Fruit fly (Drosophila melanogaster) whole organism, embryonic: ENCODE measurements around the gene CG12608.

ENCODE experiments used
- ATbp ChIP-seq: fragments of 200-800 bp; sonication (Bioruptor generic); optimal IDR thresholded peaks from 2 replicates; lab custom pipeline; 2017; ENCODE audit warnings: missing biosample characterization, mild to moderate bottlenecking, missing genetic modification characterization, missing genetic modification reagents
- Adf1 ChIP-seq: fragments of 200-800 bp; sonication (Bioruptor generic); IDR thresholded peaks from 2 replicates; pipeline ENCODE4 v1.3.6; 2022; ENCODE audit warnings: missing biosample characterization, missing genetic modification characterization
- Aef1 ChIP-seq: fragments of 200-800 bp; sonication (Bioruptor generic); IDR thresholded peaks from 3 replicates; pipeline ENCODE4 v1.3.6; 2022; ENCODE audit warnings: missing biosample characterization, missing genetic modification characterization
- Blimp-1 ChIP-seq: fragments of 200-800 bp; sonication (Bioruptor generic); optimal IDR thresholded peaks from 3 replicates; lab custom pipeline; 2018; ENCODE audit warnings: missing biosample characterization, missing genetic modification characterization, mild to moderate bottlenecking, moderate library complexity, missing genetic modification reagents
- CG10267 ChIP-seq: fragments of 200-800 bp; sonication (Bioruptor generic); optimal IDR thresholded peaks from 2 replicates; lab custom pipeline; 2018; ENCODE audit warnings: missing biosample characterization, mild to moderate bottlenecking, missing genetic modification characterization, moderate library complexity
- CG10979 ChIP-seq: fragments of 200-800 bp; sonication (Bioruptor generic); optimal IDR thresholded peaks from 2 replicates; lab custom pipeline; 2018; ENCODE audit warnings: missing biosample characterization, mild to moderate bottlenecking, missing genetic modification characterization, moderate library complexity
- CG11696 ChIP-seq: fragments of 200-800 bp; sonication (Bioruptor generic); IDR thresholded peaks from 2 replicates; pipeline ENCODE4 v1.3.6; 2022; ENCODE audit warnings: missing biosample characterization, missing genetic modification characterization
- CG12391 ChIP-seq: fragments of 200-800 bp; sonication (Bioruptor generic); optimal IDR thresholded peaks from 3 replicates; lab custom pipeline; 2018; ENCODE audit warnings: missing biosample characterization, mild to moderate bottlenecking, missing genetic modification characterization, moderate library complexity
- CG13624 ChIP-seq: fragments of 200-800 bp; sonication (Bioruptor generic); optimal IDR thresholded peaks from 2 replicates; lab custom pipeline; 2016; ENCODE audit warnings: missing biosample characterization, missing genetic modification characterization
- CG15269 ChIP-seq: fragments of 200-800 bp; sonication (Bioruptor generic); optimal IDR thresholded peaks from 2 replicates; lab custom pipeline; 2018; ENCODE audit warnings: missing biosample characterization, mild to moderate bottlenecking, missing genetic modification characterization, moderate library complexity
- CG17186 ChIP-seq: fragments of 200-800 bp; sonication (Bioruptor generic); optimal IDR thresholded peaks from 3 replicates; lab custom pipeline; 2017; ENCODE audit warnings: missing biosample characterization, missing genetic modification reagents, missing genetic modification characterization
- CG17359 ChIP-seq: fragments of 200-800 bp; sonication (Bioruptor generic); optimal IDR thresholded peaks from 3 replicates; lab custom pipeline; 2018; ENCODE audit warnings: missing biosample characterization, mild to moderate bottlenecking, missing genetic modification characterization, moderate library complexity
- CG17829 ChIP-seq: fragments of 200-800 bp; optimal IDR thresholded peaks from 2 replicates; lab custom pipeline; 2019; ENCODE audit warnings: missing biosample characterization, mild to moderate bottlenecking, missing genetic modification characterization, moderate library complexity
- CG18262 ChIP-seq: fragments of 200-800 bp; optimal IDR thresholded peaks from 3 replicates; lab custom pipeline; 2019; ENCODE audit warnings: missing biosample characterization, mild to moderate bottlenecking, missing genetic modification characterization, moderate library complexity
- CG2199 ChIP-seq: fragments of 200-800 bp; sonication (Bioruptor generic); IDR thresholded peaks from 3 replicates; pipeline ENCODE4 v1.3.6; 2022; ENCODE audit warnings: missing biosample characterization, missing genetic modification characterization
- CG2678 ChIP-seq: fragments of 200-800 bp; sonication (Bioruptor generic); optimal IDR thresholded peaks from 3 replicates; lab custom pipeline; 2019; ENCODE audit warnings: missing biosample characterization, mild to moderate bottlenecking, missing genetic modification characterization, moderate library complexity
- CG30403 ChIP-seq: fragments of 200-800 bp; sonication (Bioruptor generic); optimal IDR thresholded peaks from 3 replicates; lab custom pipeline; 2016; ENCODE audit warnings: missing biosample characterization, missing genetic modification characterization
- CG31441 ChIP-seq: fragments of 200-800 bp; sonication (Bioruptor generic); IDR thresholded peaks from 2 replicates; pipeline ENCODE4 v1.3.6; 2022; ENCODE audit warnings: missing biosample characterization, missing genetic modification characterization
- CG3726 ChIP-seq: fragments of 200-800 bp; sonication (Bioruptor generic); IDR thresholded peaks from 3 replicates; pipeline ENCODE4, ENCODE4 v1.3.6; 2022; ENCODE audit warnings: missing biosample characterization, missing genetic modification characterization
- CG4360 ChIP-seq: fragments of 200-800 bp; sonication (Bioruptor generic); IDR thresholded peaks from 2 replicates; pipeline ENCODE4 v1.3.6; 2022; ENCODE audit warnings: missing biosample characterization, missing genetic modification characterization
- CG4820 ChIP-seq: fragments of 200-800 bp; sonication (Bioruptor generic); optimal IDR thresholded peaks from 3 replicates; lab custom pipeline; 2016; ENCODE audit warnings: missing biosample characterization, missing genetic modification characterization
- CG5245 ChIP-seq: fragments of 200-800 bp; sonication (Bioruptor generic); optimal IDR thresholded peaks from 3 replicates; lab custom pipeline; 2016; ENCODE audit warnings: missing biosample characterization, missing genetic modification characterization
- CG7839 ChIP-seq: fragments of 200-800 bp; sonication (Bioruptor generic); optimal IDR thresholded peaks from 3 replicates; lab custom pipeline; 2018; ENCODE audit warnings: missing biosample characterization, mild to moderate bottlenecking, missing genetic modification characterization, moderate library complexity
- CG8388 ChIP-seq: fragments of 200-800 bp; sonication (Bioruptor generic); optimal IDR thresholded peaks from 2 replicates; lab custom pipeline; 2019; ENCODE audit warnings: missing biosample characterization, mild to moderate bottlenecking, missing genetic modification characterization, moderate library complexity
- CG9727 ChIP-seq: fragments of 200-800 bp; sonication (Bioruptor generic); optimal IDR thresholded peaks from 3 replicates; lab custom pipeline; 2017; ENCODE audit warnings: missing biosample characterization, mild to moderate bottlenecking, missing genetic modification characterization
- D ChIP-seq, 2 experiments: fragments of 200-800 bp in 1 of 2; fragments of >200 bp in 1 of 2; sonication (Bioruptor generic) in 1 of 2; optimal IDR thresholded peaks; 2 replicates in 1 of 2; 3 replicates in 1 of 2; lab custom pipeline; 2017; ENCODE audit warnings: mild to moderate bottlenecking in 1 of 2, missing biosample characterization in 1 of 2, missing genetic modification characterization in 1 of 2, missing genetic modification reagents in 1 of 2
- Dref ChIP-seq: fragments of 200-800 bp; sonication (Bioruptor generic); IDR thresholded peaks from 2 replicates; pipeline ENCODE4 v1.3.6; 2022; ENCODE audit warnings: missing biosample characterization, missing genetic modification characterization
- Ets65A ChIP-seq: fragments of 200-800 bp; sonication (Bioruptor generic); peaks from one replicate; lab custom pipeline; 2016; ENCODE audit warnings: missing biosample characterization, missing genetic modification characterization
- Hr51 ChIP-seq, 2 experiments: fragments of 200-800 bp; sonication (Bioruptor generic); optimal IDR thresholded peaks; 2 replicates in 1 of 2; 3 replicates in 1 of 2; lab custom pipeline; 2016 to 2018; ENCODE audit warnings: missing biosample characterization in 2 of 2, missing genetic modification characterization in 2 of 2, mild to moderate bottlenecking in 1 of 2, moderate library complexity in 1 of 2
- Lhr ChIP-seq: fragments of 200-800 bp; sonication (Bioruptor generic); optimal IDR thresholded peaks from 3 replicates; lab custom pipeline; 2017; ENCODE audit warnings: mild to moderate bottlenecking, missing biosample characterization, missing genetic modification reagents, missing genetic modification characterization
- Oli ChIP-seq: fragments of 200-800 bp; sonication (Bioruptor generic); optimal IDR thresholded peaks from 2 replicates; lab custom pipeline; 2018; ENCODE audit warnings: missing biosample characterization, mild to moderate bottlenecking, missing genetic modification characterization, moderate library complexity
- Sox100B ChIP-seq: fragments of 200-800 bp; sonication (Bioruptor generic); optimal IDR thresholded peaks from 3 replicates; lab custom pipeline; 2018; ENCODE audit warnings: missing biosample characterization, mild to moderate bottlenecking, missing genetic modification characterization
- Spps ChIP-seq: fragments of 200-800 bp; sonication (Bioruptor generic); optimal IDR thresholded peaks from 2 replicates; lab custom pipeline; 2018; ENCODE audit warnings: missing biosample characterization, mild to moderate bottlenecking, missing genetic modification characterization
- Tbp ChIP-seq: fragments of >200 bp; optimal IDR thresholded peaks from 2 replicates; lab custom pipeline; 2018; ENCODE audit warnings: missing biosample characterization, missing genetic modification characterization
- bsh ChIP-seq, 2 experiments: fragments of 200-800 bp; sonication (Bioruptor generic); optimal IDR thresholded peaks; 2 replicates each; lab custom pipeline; 2017 to 2018; ENCODE audit warnings: mild to moderate bottlenecking in 2 of 2, missing biosample characterization in 2 of 2, missing genetic modification characterization in 2 of 2, moderate library complexity in 1 of 2
- dmrt11E ChIP-seq: fragments of 200-800 bp; sonication (Bioruptor generic); optimal IDR thresholded peaks from 3 replicates; lab custom pipeline; 2018; ENCODE audit warnings: missing biosample characterization, mild to moderate bottlenecking, missing genetic modification characterization, moderate library complexity
- dmrt99B ChIP-seq: fragments of 200-800 bp; sonication (Bioruptor generic); optimal IDR thresholded peaks from 2 replicates; lab custom pipeline; 2018; ENCODE audit warnings: missing biosample characterization, mild to moderate bottlenecking, missing genetic modification characterization, moderate library complexity
- fd96Cb ChIP-seq: fragments of 200-800 bp; sonication (Bioruptor generic); optimal IDR thresholded peaks from 2 replicates; lab custom pipeline; 2018; ENCODE audit warnings: missing biosample characterization, mild to moderate bottlenecking, missing genetic modification characterization, moderate library complexity
- gem ChIP-seq: fragments of 200-800 bp; sonication (Bioruptor generic); optimal IDR thresholded peaks from 2 replicates; lab custom pipeline; 2019; ENCODE audit warnings: missing biosample characterization, mild to moderate bottlenecking, missing genetic modification characterization, moderate library complexity
- grau ChIP-seq: fragments of 200-800 bp; optimal IDR thresholded peaks from 3 replicates; lab custom pipeline; 2019; ENCODE audit warnings: missing biosample characterization, mild to moderate bottlenecking, missing genetic modification characterization, moderate library complexity
- nerfin-1 ChIP-seq: fragments of 200-800 bp; sonication (Bioruptor generic); optimal IDR thresholded peaks from 3 replicates; lab custom pipeline; 2019; ENCODE audit warnings: missing biosample characterization, mild to moderate bottlenecking, missing genetic modification characterization, moderate library complexity
- pfk ChIP-seq: fragments of 200-800 bp; sonication (Bioruptor generic); optimal IDR thresholded peaks from 2 replicates; lab custom pipeline; 2018; ENCODE audit warnings: missing biosample characterization, mild to moderate bottlenecking, missing genetic modification characterization, moderate library complexity
- phol ChIP-seq: fragments of 200-800 bp; sonication (Bioruptor generic); optimal IDR thresholded peaks from 3 replicates; lab custom pipeline; 2018; ENCODE audit warnings: missing biosample characterization, mild to moderate bottlenecking, missing genetic modification characterization, moderate library complexity
- ranshi ChIP-seq: fragments of 200-800 bp; sonication (Bioruptor generic); IDR thresholded peaks from 2 replicates; pipeline ENCODE4 v1.3.6; 2022; ENCODE audit warnings: missing biosample characterization, missing genetic modification characterization
- row ChIP-seq: fragments of 200-800 bp; sonication (Bioruptor generic); IDR thresholded peaks from 3 replicates; pipeline ENCODE4 v1.3.6; 2022; ENCODE audit warnings: missing biosample characterization, missing genetic modification characterization
- unpg ChIP-seq: fragments of 200-800 bp; sonication (Bioruptor generic); optimal IDR thresholded peaks from 3 replicates; lab custom pipeline; 2018; ENCODE audit warnings: missing biosample characterization, mild to moderate bottlenecking, missing genetic modification characterization, moderate library complexity
- wek ChIP-seq: fragments of 200-800 bp; sonication (Bioruptor generic); optimal IDR thresholded peaks from 3 replicates; lab custom pipeline; 2018; ENCODE audit warnings: missing biosample characterization, mild to moderate bottlenecking, missing genetic modification characterization, moderate library complexity
- z ChIP-seq: fragments of 200-800 bp; sonication (Bioruptor generic); IDR thresholded peaks from 3 replicates; pipeline ENCODE4 v1.3.6; 2022; ENCODE audit warnings: missing biosample characterization, missing genetic modification characterization
- zf30C ChIP-seq: fragments of 200-800 bp; sonication (Bioruptor generic); optimal IDR thresholded peaks from 3 replicates; lab custom pipeline; 2018; ENCODE audit warnings: missing biosample characterization, mild to moderate bottlenecking, missing genetic modification characterization

Gene CG12608

dm6 chrX:15363649-15364048, 19.2 kb upstream of the CG12608 start:
- TF ChIP-seq CG2199 (GFP tag; lab: Robert Waterston, UW) = no peak
- TF ChIP-seq Spps (tag; lab: Kevin White, UChicago) = no peak
- TF ChIP-seq grau (tag; lab: Kevin White, UChicago) = peak; percentile 26
- peak in 1 of 2 experiments; percentile 8 for TF ChIP-seq bsh (GFP tag; optimal IDR thresholded peaks at IDR 0.05; lab: Kevin White, UChicago)
- peak; percentile 16 for TF ChIP-seq CG17829
- TF ChIP-seq Sox100B (GFP tag; lab: Kevin White, UChicago) = peak; percentile 42
- TF ChIP-seq Blimp-1 (GFP tag; lab: Kevin White, UChicago) = peak; percentile 37
- TF ChIP-seq phol = peak; percentile 47
- no peak for TF ChIP-seq Tbp (GFP tag; lab: Kevin White, UChicago)
- peak; percentile 41 for TF ChIP-seq dmrt99B
- TF ChIP-seq CG7839 = peak; percentile 10
- peak; percentile 11 for TF ChIP-seq dmrt11E (tag; lab: Kevin White, UChicago)
- TF ChIP-seq CG31441 (GFP tag; lab: Robert Waterston, UW) = 0 out of 2 replicates have a peak, but pooled peaks have one; percentile 12
- TF ChIP-seq CG12391 (tag; lab: Kevin White, UChicago) = peak; percentile 22
- peak; percentile 9 for TF ChIP-seq ATbp (GFP tag; lab: Kevin White, UChicago)
- TF ChIP-seq row (GFP tag; lab: Robert Waterston, UW) = 0 out of 3 replicates have a peak, but pooled peaks have one; percentile 21
- TF ChIP-seq CG10979 (tag; lab: Kevin White, UChicago) = peak; percentile 54
- no peak for TF ChIP-seq ranshi
- TF ChIP-seq CG17186 = no peak
- TF ChIP-seq Adf1 (GFP tag; lab: Robert Waterston, UW) = no peak
- TF ChIP-seq CG4360 (GFP tag; lab: Robert Waterston, UW) = no peak
- no peak for TF ChIP-seq Lhr
- no peak for TF ChIP-seq CG13624 (GFP tag; lab: Kevin White, UChicago)
- TF ChIP-seq CG3726 (GFP tag; lab: Robert Waterston, UW) = no peak
- peak; percentile 41 for TF ChIP-seq gem (tag; lab: Kevin White, UChicago)
- no peak for TF ChIP-seq CG15269 (tag; lab: Kevin White, UChicago)
- no peak for TF ChIP-seq Dref
- TF ChIP-seq CG10267 (tag; lab: Kevin White, UChicago) = peak; percentile 24
- TF ChIP-seq CG11696 (GFP tag; lab: Robert Waterston, UW) = no peak
- peak; percentile 4 for TF ChIP-seq CG4820
- peak; percentile 18 for TF ChIP-seq CG9727 (GFP tag; lab: Kevin White, UChicago)
- TF ChIP-seq CG17359 = peak; percentile 19
- TF ChIP-seq unpg (GFP tag; lab: Kevin White, UChicago) = no peak
- TF ChIP-seq Oli (tag; lab: Kevin White, UChicago) = no peak
- TF ChIP-seq CG30403 (GFP tag; lab: Kevin White, UChicago) = peak; percentile 3
- no peak for TF ChIP-seq pfk (GFP tag; lab: Kevin White, UChicago)
- no peak for TF ChIP-seq zf30C (GFP tag; lab: Kevin White, UChicago)
- peak; percentile 12 for TF ChIP-seq CG8388 (GFP tag; lab: Kevin White, UChicago)
- TF ChIP-seq Ets65A (GFP tag; lab: Kevin White, UChicago) = peak; percentile 14
- no peak for TF ChIP-seq CG5245 (GFP tag; lab: Kevin White, UChicago)
- no peak for TF ChIP-seq nerfin-1 (tag; lab: Kevin White, UChicago)
- TF ChIP-seq CG2678 = peak; percentile 55
- peak in 1 of 2 experiments; percentile 15 for TF ChIP-seq Hr51 (GFP tag; optimal IDR thresholded peaks at IDR 0.05; lab: Kevin White, UChicago)
- TF ChIP-seq CG18262 (tag; lab: Kevin White, UChicago) = peak; percentile 53
- no peak for TF ChIP-seq D (optimal IDR thresholded peaks at IDR 0.05; lab: Kevin White, UChicago)
- TF ChIP-seq D (GFP tag; optimal IDR thresholded peaks at IDR 0.05; lab: Kevin White, UChicago) = peak; percentile 22
- no peak for TF ChIP-seq Aef1 (GFP tag; lab: Robert Waterston, UW)
- TF ChIP-seq wek (GFP tag; lab: Kevin White, UChicago) = no peak
- TF ChIP-seq z (GFP tag; lab: Robert Waterston, UW) = no peak
- peak; percentile 27 for TF ChIP-seq fd96Cb (tag; lab: Kevin White, UChicago)
